Fruit fly (Drosophila melanogaster): ENCODE data around the gene CG14731.

- TF ChIP-seq psq (optimal IDR thresholded peaks at IDR 0.05) (no peak), insv (optimal IDR thresholded peaks at IDR 0.05) (no peak)
Measured at dm6 chr3R:11883129-11883528, 47.9 kb upstream of the CG14731 start.
